Worm (Caenorhabditis elegans) whole organism, late embryonic: ENCODE data around the gene elo-2.

ENCODE experiments used
- ama-1 ChIP-seq: fragments of 150-350 bp; optimal IDR thresholded peaks from 2 replicates; lab custom pipeline; 2014
- ceh-14 ChIP-seq: sonication (generic microtip); optimal IDR thresholded peaks from 2 replicates; lab custom pipeline; 2016; ENCODE audit warnings: missing genotype, missing genetic modification characterization, missing compliant biosample characterization
- nfya-1 ChIP-seq: sonication (generic microtip); optimal IDR thresholded peaks from 2 replicates; lab custom pipeline; 2017; ENCODE audit warnings: missing genetic modification characterization, mild to moderate bottlenecking, missing compliant biosample characterization, antibody characterized with exemption, moderate library complexity
- nhr-11 ChIP-seq: fragments of 150-350 bp; optimal IDR thresholded peaks from 2 replicates; lab custom pipeline; 2014; ENCODE audit warnings: missing biosample characterization, missing genetic modification characterization
- pha-2 ChIP-seq: sonication (generic microtip); optimal IDR thresholded peaks from 2 replicates; lab custom pipeline; 2017; ENCODE audit warnings: mild to moderate bottlenecking, missing genetic modification characterization, missing compliant biosample characterization

DNA sequence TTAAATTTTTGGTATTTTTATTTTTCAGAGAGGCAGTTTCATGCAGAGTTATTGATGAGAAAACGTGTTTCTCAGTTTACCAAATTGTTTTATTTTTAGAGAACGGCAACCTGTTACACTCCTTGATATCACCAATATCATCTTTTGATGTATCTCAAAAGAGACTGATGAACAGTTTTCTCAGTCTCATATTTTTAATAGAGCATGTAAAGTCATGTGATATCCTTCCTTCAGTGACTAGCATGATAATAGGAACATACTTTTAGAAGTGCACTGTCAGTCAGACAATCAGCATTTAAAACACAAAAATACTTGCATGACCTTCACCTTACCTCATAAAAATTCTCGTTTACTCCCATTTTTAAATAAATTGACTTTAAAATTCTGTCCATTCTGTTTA lies 24.7 kb downstream of the elo-2 start, which contains the start of gene F11E6.11:
- TF ChIP-seq nhr-11 (tag; lab: Kevin White, UChicago) (no peak), ama-1 (lab: Kevin White, UChicago) (no peak), nfya-1 (tag; lab: Kevin White, UChicago) (no peak), pha-2 (tag; lab: Kevin White, UChicago) (no peak), ceh-14 (no peak)
